Fruit fly (Drosophila melanogaster) whole organism, embryonic: ENCODE measurements around the gene Cralbp.

Experiments
- B-H2 ChIP-seq: fragments of 200-800 bp; sonication (Bioruptor generic); optimal IDR thresholded peaks from 2 replicates; lab custom pipeline; 2018; ENCODE audit warnings: missing biosample characterization, mild to moderate bottlenecking, missing genetic modification characterization
- CG1024 ChIP-seq: fragments of 200-800 bp; sonication (Bioruptor generic); IDR thresholded peaks from 2 replicates; pipeline ENCODE4 v1.3.6; 2022; ENCODE audit warnings: missing biosample characterization, missing genetic modification characterization
- CG10321 ChIP-seq: fragments of 200-800 bp; sonication (Bioruptor generic); IDR thresholded peaks from 2 replicates; pipeline ENCODE4 v1.3.6; 2022; ENCODE audit warnings: missing biosample characterization, missing genetic modification characterization
- CG10366 ChIP-seq: fragments of 200-800 bp; sonication (Bioruptor generic); IDR thresholded peaks from 2 replicates; pipeline ENCODE4 v1.3.6; 2022; ENCODE audit warnings: missing biosample characterization, missing genetic modification characterization
- CG10462 ChIP-seq: fragments of 200-800 bp; sonication (Bioruptor generic); optimal IDR thresholded peaks from 2 replicates; lab custom pipeline; 2016; ENCODE audit warnings: missing biosample characterization, missing genetic modification characterization
- CG10565 ChIP-seq: fragments of 200-800 bp; sonication (Bioruptor generic); optimal IDR thresholded peaks from 3 replicates; lab custom pipeline; 2016; ENCODE audit warnings: missing biosample characterization, mild to moderate bottlenecking, missing genetic modification characterization
- CG10979 ChIP-seq: fragments of 200-800 bp; sonication (Bioruptor generic); optimal IDR thresholded peaks from 2 replicates; lab custom pipeline; 2018; ENCODE audit warnings: missing biosample characterization, mild to moderate bottlenecking, missing genetic modification characterization, moderate library complexity
- CG12769 ChIP-seq: fragments of 200-800 bp; sonication (Bioruptor generic); optimal IDR thresholded peaks from 2 replicates; lab custom pipeline; 2019; ENCODE audit warnings: missing biosample characterization, mild to moderate bottlenecking, missing genetic modification characterization, moderate library complexity
- CG14441 ChIP-seq: fragments of 200-800 bp; sonication (Bioruptor generic); IDR thresholded peaks from 2 replicates; pipeline ENCODE4 v1.3.6; 2022; ENCODE audit warnings: missing biosample characterization, missing genetic modification characterization
- CG17361 ChIP-seq: fragments of 200-800 bp; sonication (Bioruptor generic); IDR thresholded peaks from 3 replicates; pipeline ENCODE4 v1.3.6; 2022; ENCODE audit warnings: missing biosample characterization, missing genetic modification characterization
- CG17912 ChIP-seq: fragments of 200-800 bp; sonication (Bioruptor generic); optimal IDR thresholded peaks from 2 replicates; lab custom pipeline; 2018; ENCODE audit warnings: missing biosample characterization, mild to moderate bottlenecking, missing genetic modification characterization
- CG18011 ChIP-seq: fragments of 200-800 bp; sonication (Bioruptor generic); optimal IDR thresholded peaks from 2 replicates; lab custom pipeline; 2017; ENCODE audit warnings: missing biosample characterization, missing genetic modification characterization, mild to moderate bottlenecking, moderate library complexity, missing genotype
- CG18599 ChIP-seq: fragments of 200-800 bp; sonication (Bioruptor generic); optimal IDR thresholded peaks from 3 replicates; lab custom pipeline; 2017; ENCODE audit warnings: missing biosample characterization, missing genetic modification characterization, mild to moderate bottlenecking, moderate library complexity, missing genetic modification reagents
- CG2712 ChIP-seq: fragments of 200-800 bp; optimal IDR thresholded peaks from 3 replicates; lab custom pipeline; 2019; ENCODE audit warnings: missing biosample characterization, mild to moderate bottlenecking, missing genetic modification characterization, moderate library complexity
- CG2889 ChIP-seq: fragments of 200-800 bp; sonication (Bioruptor generic); IDR thresholded peaks from 3 replicates; pipeline ENCODE4 v1.3.6; 2022; ENCODE audit warnings: missing biosample characterization, missing genetic modification characterization
- CG3163 ChIP-seq: fragments of 200-800 bp; sonication (Bioruptor generic); optimal IDR thresholded peaks from 3 replicates; lab custom pipeline; 2016; ENCODE audit warnings: missing biosample characterization, missing genetic modification characterization
- CG4328 ChIP-seq: fragments of 200-800 bp; sonication (Bioruptor generic); optimal IDR thresholded peaks from 3 replicates; lab custom pipeline; 2017; ENCODE audit warnings: missing biosample characterization, missing genetic modification reagents, missing genetic modification characterization
- CG4617 ChIP-seq: fragments of 200-800 bp; sonication (Bioruptor generic); optimal IDR thresholded peaks from 3 replicates; lab custom pipeline; 2016; ENCODE audit warnings: missing biosample characterization, missing genetic modification characterization, borderline replicate concordance
- CG6254 ChIP-seq: fragments of 200-800 bp; sonication (Bioruptor generic); optimal IDR thresholded peaks from 3 replicates; lab custom pipeline; 2017; ENCODE audit warnings: mild to moderate bottlenecking, missing biosample characterization, missing genetic modification reagents, missing genetic modification characterization
- CG6683 ChIP-seq: fragments of 200-800 bp; sonication (Bioruptor generic); optimal IDR thresholded peaks from 2 replicates; lab custom pipeline; 2017; ENCODE audit warnings: missing biosample characterization, mild to moderate bottlenecking, missing genetic modification characterization, missing genetic modification reagents
- CG6854 ChIP-seq: fragments of 200-800 bp; sonication (Bioruptor generic); optimal IDR thresholded peaks from 3 replicates; lab custom pipeline; 2017; ENCODE audit warnings: missing biosample characterization, mild to moderate bottlenecking, missing genetic modification characterization
- CG7786 ChIP-seq: fragments of 200-800 bp; sonication (Bioruptor generic); optimal IDR thresholded peaks from 2 replicates; lab custom pipeline; 2016; ENCODE audit warnings: missing biosample characterization, missing genetic modification characterization
- CG8359 ChIP-seq: fragments of 200-800 bp; sonication (Bioruptor generic); optimal IDR thresholded peaks from 2 replicates; lab custom pipeline; 2017; ENCODE audit warnings: missing biosample characterization, mild to moderate bottlenecking, missing genetic modification characterization, borderline replicate concordance
- CG8478 ChIP-seq: fragments of >200 bp; optimal IDR thresholded peaks from 2 replicates; lab custom pipeline; 2018
- CG9609 ChIP-seq: fragments of 200-800 bp; sonication (Bioruptor generic); optimal IDR thresholded peaks from 3 replicates; lab custom pipeline; 2016; ENCODE audit warnings: missing biosample characterization, missing genetic modification characterization
- CHES-1-like ChIP-seq: fragments of 200-800 bp; sonication (Bioruptor generic); optimal IDR thresholded peaks from 2 replicates; lab custom pipeline; 2016; ENCODE audit warnings: missing biosample characterization, missing genetic modification characterization
- Doc2 ChIP-seq: fragments of 200-800 bp; sonication (Bioruptor generic); IDR thresholded peaks from 2 replicates; pipeline ENCODE4 v1.3.6; 2022; ENCODE audit warnings: missing biosample characterization, missing genetic modification characterization
- E2f1 ChIP-seq: fragments of 200-800 bp; sonication (Bioruptor generic); IDR thresholded peaks from 2 replicates; pipeline ENCODE4 v1.3.6; 2022; ENCODE audit warnings: missing biosample characterization, missing genetic modification characterization
- Ets65A ChIP-seq: fragments of 200-800 bp; sonication (Bioruptor generic); peaks from one replicate; lab custom pipeline; 2016; ENCODE audit warnings: missing biosample characterization, missing genetic modification characterization
- Hr3 ChIP-seq: fragments of 200-800 bp; sonication (Bioruptor generic); optimal IDR thresholded peaks from 3 replicates; lab custom pipeline; 2016; ENCODE audit warnings: missing biosample characterization, missing genetic modification characterization
- Lhr ChIP-seq: fragments of 200-800 bp; sonication (Bioruptor generic); optimal IDR thresholded peaks from 3 replicates; lab custom pipeline; 2017; ENCODE audit warnings: mild to moderate bottlenecking, missing biosample characterization, missing genetic modification reagents, missing genetic modification characterization
- Med ChIP-seq: fragments of 200-800 bp; sonication (Bioruptor generic); peaks from one replicate; lab custom pipeline; 2016; ENCODE audit warnings: missing biosample characterization, missing genetic modification characterization, mild to moderate bottlenecking, inconsistent platforms, moderate library complexity
- Ssrp ChIP-seq: fragments of 200-800 bp; sonication (Bioruptor generic); optimal IDR thresholded peaks from 2 replicates; lab custom pipeline; 2018; ENCODE audit warnings: missing biosample characterization, mild to moderate bottlenecking, missing genetic modification characterization, moderate library complexity
- az2 ChIP-seq: fragments of 200-800 bp; sonication (Bioruptor generic); optimal IDR thresholded peaks from 3 replicates; lab custom pipeline; 2016; ENCODE audit warnings: missing biosample characterization, missing genetic modification characterization
- bsh ChIP-seq, 2 experiments: fragments of 200-800 bp; sonication (Bioruptor generic); optimal IDR thresholded peaks; 2 replicates each; lab custom pipeline; 2017 to 2018; ENCODE audit warnings: mild to moderate bottlenecking in 2 of 2, missing biosample characterization in 2 of 2, missing genetic modification characterization in 2 of 2, moderate library complexity in 1 of 2
- btn ChIP-seq: fragments of 200-800 bp; sonication (Bioruptor generic); optimal IDR thresholded peaks from 2 replicates; lab custom pipeline; 2016; ENCODE audit warnings: missing biosample characterization, missing genetic modification characterization
- cato ChIP-seq: fragments of 200-800 bp; sonication (Bioruptor generic); optimal IDR thresholded peaks from 2 replicates; lab custom pipeline; 2016; ENCODE audit warnings: missing biosample characterization, missing genetic modification characterization, borderline replicate concordance
- chn ChIP-seq: fragments of 200-800 bp; sonication (Bioruptor generic); optimal IDR thresholded peaks from 2 replicates; lab custom pipeline; 2016; ENCODE audit warnings: missing biosample characterization, missing genetic modification characterization
- grn ChIP-seq: fragments of 200-800 bp; sonication (Bioruptor generic); optimal IDR thresholded peaks from 3 replicates; lab custom pipeline; 2017; ENCODE audit warnings: missing biosample characterization, missing genetic modification characterization
- insv ChIP-seq, 2 experiments: fragments of 200-800 bp; sonication (Bioruptor generic); optimal IDR thresholded peaks; 3 replicates each; lab custom pipeline; 2016 to 2018; ENCODE audit warnings: missing biosample characterization in 2 of 2, missing genetic modification characterization in 2 of 2
- org-1 ChIP-seq: fragments of 200-800 bp; sonication (Bioruptor generic); optimal IDR thresholded peaks from 2 replicates; lab custom pipeline; 2017; ENCODE audit warnings: missing biosample characterization, missing genetic modification characterization
- row ChIP-seq: fragments of 200-800 bp; sonication (Bioruptor generic); IDR thresholded peaks from 3 replicates; pipeline ENCODE4 v1.3.6; 2022; ENCODE audit warnings: missing biosample characterization, missing genetic modification characterization
- sd ChIP-seq: fragments of 200-800 bp; sonication (Bioruptor generic); optimal IDR thresholded peaks from 3 replicates; lab custom pipeline; 2018; ENCODE audit warnings: missing biosample characterization, mild to moderate bottlenecking, missing genetic modification characterization, moderate library complexity
- sim ChIP-seq: fragments of 200-800 bp; sonication (Bioruptor generic); IDR thresholded peaks from 2 replicates; pipeline ENCODE4 v1.3.6; 2022; ENCODE audit warnings: missing biosample characterization, missing genetic modification characterization
- sisA ChIP-seq: fragments of 200-800 bp; sonication (Bioruptor generic); IDR thresholded peaks from 2 replicates; pipeline ENCODE4 v1.3.6; 2022; ENCODE audit warnings: missing biosample characterization, missing genetic modification characterization
- so ChIP-seq: fragments of 200-800 bp; sonication (Bioruptor generic); IDR thresholded peaks from 3 replicates; pipeline ENCODE4 v1.3.6; 2022; ENCODE audit warnings: missing biosample characterization, missing genetic modification characterization
- ssp ChIP-seq: fragments of 200-800 bp; sonication (Bioruptor generic); IDR thresholded peaks from 2 replicates; pipeline ENCODE4 v1.3.6; 2022; ENCODE audit warnings: missing biosample characterization, missing genetic modification characterization
- stwl ChIP-seq: fragments of 200-800 bp; sonication (Bioruptor generic); optimal IDR thresholded peaks from 3 replicates; lab custom pipeline; 2018; ENCODE audit warnings: missing biosample characterization, mild to moderate bottlenecking, missing genetic modification characterization, moderate library complexity
- tio ChIP-seq: fragments of 200-800 bp; sonication (Bioruptor generic); optimal IDR thresholded peaks from 2 replicates; lab custom pipeline; 2017; ENCODE audit warnings: missing biosample characterization, missing genetic modification characterization, inconsistent platforms
- tup ChIP-seq: fragments of 200-800 bp; sonication (Bioruptor generic); optimal IDR thresholded peaks from 2 replicates; lab custom pipeline; 2016; ENCODE audit warnings: missing biosample characterization, mild to moderate bottlenecking, missing genetic modification characterization, moderate library complexity
- wdn ChIP-seq: fragments of 200-800 bp; sonication (Bioruptor generic); IDR thresholded peaks from 2 replicates; pipeline ENCODE4 v1.3.6; 2022; ENCODE audit warnings: missing biosample characterization, missing genetic modification characterization
- wek ChIP-seq: fragments of 200-800 bp; sonication (Bioruptor generic); optimal IDR thresholded peaks from 3 replicates; lab custom pipeline; 2018; ENCODE audit warnings: missing biosample characterization, mild to moderate bottlenecking, missing genetic modification characterization, moderate library complexity
- wor ChIP-seq: fragments of 200-800 bp; sonication (Bioruptor generic); IDR thresholded peaks from 2 replicates; pipeline ENCODE4 v1.3.6; 2022; ENCODE audit warnings: missing biosample characterization, missing genetic modification characterization

Cralbp gene

DNA sequence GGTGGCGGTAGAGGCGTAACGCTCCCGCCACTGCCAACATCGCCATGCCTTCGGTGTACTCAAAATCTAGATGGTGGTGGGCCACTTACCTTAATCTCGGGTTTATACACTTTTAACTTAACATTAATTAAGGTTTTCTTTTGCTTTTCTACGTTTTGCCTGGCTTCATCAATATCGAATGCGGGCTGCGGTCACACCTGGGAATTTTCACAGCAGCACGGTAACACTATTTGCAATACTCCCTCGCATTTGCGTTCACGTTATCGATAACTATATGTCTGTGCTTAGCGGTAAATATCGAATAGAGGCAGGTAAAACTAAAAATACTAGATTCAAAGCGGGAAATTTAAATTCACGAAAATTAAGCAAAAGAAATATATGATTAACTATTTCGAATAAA is 7.4 kb upstream of the Cralbp start, which contains the start of gene Bre1 (continued):
- TF ChIP-seq grn (GFP tag; lab: Kevin White, UChicago), result no peak
- TF ChIP-seq cato, result no peak
- TF ChIP-seq CG18599 (GFP tag; lab: Kevin White, UChicago), result no peak
- no peak for TF ChIP-seq CG10979 (tag; lab: Kevin White, UChicago)
- TF ChIP-seq bsh (GFP tag; optimal IDR thresholded peaks at IDR 0.05; lab: Kevin White, UChicago), result no peak
- no peak for TF ChIP-seq CG1024 (GFP tag; lab: Robert Waterston, UW)
- no peak for TF ChIP-seq CG8478 (lab: Kevin White, UChicago)
- no peak for TF ChIP-seq CG17361 (GFP tag; lab: Robert Waterston, UW)
- TF ChIP-seq CG10321 (GFP tag; lab: Robert Waterston, UW), result no peak
- no peak for TF ChIP-seq CG14441 (GFP tag; lab: Robert Waterston, UW)
- TF ChIP-seq sisA (GFP tag; lab: Robert Waterston, UW), result no peak
- peak; percentile 26; the same call in 2 of the 3 replicates for TF ChIP-seq row (GFP tag; lab: Robert Waterston, UW)
- peak; percentile 50 for TF ChIP-seq Med
- TF ChIP-seq Ets65A, result no peak
- TF ChIP-seq CG3163 (GFP tag; lab: Kevin White, UChicago), result no peak
- no peak for TF ChIP-seq az2
- TF ChIP-seq stwl (tag; lab: Kevin White, UChicago), result peak; percentile 78
- no peak for TF ChIP-seq CG9609 (GFP tag; lab: Kevin White, UChicago)
- TF ChIP-seq E2f1, result no peak
- no peak for TF ChIP-seq CG10565 (GFP tag; lab: Kevin White, UChicago)
- TF ChIP-seq CG6854 (GFP tag; lab: Kevin White, UChicago), result no peak
- TF ChIP-seq btn (GFP tag; lab: Kevin White, UChicago), result no peak
- TF ChIP-seq tio (GFP tag; lab: Kevin White, UChicago), result no peak
- TF ChIP-seq CG2889 (GFP tag; lab: Robert Waterston, UW), result no peak
- peak; percentile 11 for TF ChIP-seq B-H2 (GFP tag; lab: Kevin White, UChicago)
- TF ChIP-seq CG2712 (tag; lab: Kevin White, UChicago), result peak; percentile 29
- no peak for TF ChIP-seq CG18011 (GFP tag; lab: Kevin White, UChicago)
- peak; percentile 87 for TF ChIP-seq sd (tag; lab: Kevin White, UChicago)
- no peak for TF ChIP-seq CG6683 (GFP tag; lab: Kevin White, UChicago)
- TF ChIP-seq CG10366 (GFP tag; lab: Robert Waterston, UW), result no peak
- TF ChIP-seq CG17912 (GFP tag; lab: Kevin White, UChicago), result no peak
- TF ChIP-seq wdn (GFP tag; lab: Robert Waterston, UW), result no peak
- no peak for TF ChIP-seq insv (GFP tag; optimal IDR thresholded peaks at IDR 0.05; lab: Kevin White, UChicago)
- no peak for TF ChIP-seq CG12769 (tag; lab: Kevin White, UChicago)
- no peak for TF ChIP-seq CG7786 (GFP tag; lab: Kevin White, UChicago)
- TF ChIP-seq CG4328 (GFP tag; lab: Kevin White, UChicago), result no peak
- no peak for TF ChIP-seq chn (GFP tag; lab: Kevin White, UChicago)
- TF ChIP-seq CHES-1-like (GFP tag; lab: Kevin White, UChicago), result no peak
- no peak for TF ChIP-seq sim (GFP tag; lab: Robert Waterston, UW)
- TF ChIP-seq CG4617 (GFP tag; lab: Kevin White, UChicago), result peak; percentile 93
- TF ChIP-seq CG6254, result no peak
- no peak for TF ChIP-seq CG8359
- TF ChIP-seq tup (GFP tag; lab: Kevin White, UChicago), result no peak
- no peak for TF ChIP-seq CG10462 (GFP tag; lab: Kevin White, UChicago)
- TF ChIP-seq Doc2 (GFP tag; lab: Robert Waterston, UW), result no peak
- TF ChIP-seq wor (GFP tag; lab: Robert Waterston, UW), result no peak
- TF ChIP-seq so (GFP tag; lab: Robert Waterston, UW), result no peak
- no peak for TF ChIP-seq wek
- TF ChIP-seq ssp (GFP tag; lab: Robert Waterston, UW), result no peak
- no peak for TF ChIP-seq Ssrp (tag; lab: Kevin White, UChicago)
- TF ChIP-seq Lhr, result peak; percentile 16
- TF ChIP-seq Hr3 (GFP tag; lab: Kevin White, UChicago), result no peak
- TF ChIP-seq org-1, result no peak
